Fruit fly (Drosophila melanogaster) whole organism, pupa: Measurements from ENCODE around the gene beta-Man.

Experiments used
- CG8159 ChIP-seq: fragments of 200-800 bp; sonication (Bioruptor generic); optimal IDR thresholded peaks from 3 replicates; lab custom pipeline; 2018; ENCODE audit warnings: missing biosample characterization, mild to moderate bottlenecking, missing genetic modification characterization, moderate library complexity
- EcR ChIP-seq: fragments of 200-800 bp; sonication (Bioruptor generic); optimal IDR thresholded peaks from 3 replicates; lab custom pipeline; 2019; ENCODE audit warnings: missing biosample characterization, missing genetic modification characterization, mild to moderate bottlenecking, moderate library complexity, missing genetic modification reagents

- TF ChIP-seq EcR (no peak), CG8159 (no peak)
Measured at dm6 chr3R:4242209-4242887, 45.3 kb downstream of the beta-Man start, which contains the start of gene CG14642.
